Worm (Caenorhabditis elegans) whole organism, L4 larva: ENCODE results near the gene T21E8.4.

Experiments
- F37D6.2 ChIP-seq: sonication (generic microtip); optimal IDR thresholded peaks from 2 replicates; lab custom pipeline; 2016; ENCODE audit warnings: mild to moderate bottlenecking, missing genetic modification characterization, missing compliant biosample characterization
- T20F7.1 ChIP-seq: fragments of 200-800 bp; sonication (Bioruptor generic); optimal IDR thresholded peaks from 2 replicates; lab custom pipeline; 2018; ENCODE audit warnings: mild to moderate bottlenecking, missing genetic modification characterization, missing compliant biosample characterization
- ama-1 ChIP-seq: fragments of 150-350 bp; optimal IDR thresholded peaks from 2 replicates; lab custom pipeline; 2014; ENCODE audit warnings: inconsistent platforms, mixed read lengths
- lin-1 ChIP-seq: fragments of 200-800 bp; sonication (Bioruptor generic); IDR thresholded peaks from 2 replicates; pipeline ENCODE4 v1.3.6; 2022; ENCODE audit warnings: missing genetic modification reagents, missing genetic modification characterization, missing compliant biosample characterization
- nhr-11 ChIP-seq: fragments of 150-350 bp; optimal IDR thresholded peaks from 2 replicates; lab custom pipeline; 2014; ENCODE audit warnings: missing biosample characterization, missing genetic modification characterization
- nhr-6 ChIP-seq: fragments of 150-350 bp; optimal IDR thresholded peaks from 2 replicates; lab custom pipeline; 2014; ENCODE audit warnings: missing biosample characterization, missing genetic modification characterization
- snpc-4 ChIP-seq: fragments of 150-350 bp; optimal IDR thresholded peaks from 2 replicates; lab custom pipeline; 2014; ENCODE audit warnings: missing biosample characterization, missing genetic modification characterization
- ztf-11 ChIP-seq: fragments of 150-350 bp; optimal IDR thresholded peaks from 2 replicates; lab custom pipeline; 2014; ENCODE audit warnings: missing biosample characterization, missing genetic modification characterization

- TF ChIP-seq nhr-6 (tag; lab: Kevin White, UChicago) (no peak), snpc-4 (tag; lab: Kevin White, UChicago) (no peak), T20F7.1 (GFP tag; lab: Kevin White, UChicago) (no peak), lin-1 (GFP tag; lab: Robert Waterston, UW) (no peak), ama-1 (no peak), nhr-11 (no peak), ztf-11 (no peak), F37D6.2 (tag; lab: Kevin White, UChicago) (no peak)
Measured at ce11 chrX:10903416-10903815, 22.8 kb downstream of the T21E8.4 start.
